Worm (Caenorhabditis elegans) whole organism, young adult: ENCODE results near the gene elo-5.

ENCODE experiments used
- B0261.1 ChIP-seq: sonication (generic microtip); optimal IDR thresholded peaks from 2 replicates; lab custom pipeline; 2016; ENCODE audit warnings: mild to moderate bottlenecking, missing genetic modification characterization, moderate library complexity, missing compliant biosample characterization
- B0336.3 ChIP-seq: fragments of 200-800 bp; sonication (Bioruptor generic); IDR thresholded peaks from 2 replicates; pipeline ENCODE4 v1.3.6; 2022; ENCODE audit warnings: missing genetic modification characterization, missing compliant biosample characterization
- C17E4.6 ChIP-seq: fragments of 200-800 bp; sonication (Bioruptor generic); IDR thresholded peaks from 2 replicates; pipeline ENCODE4 v1.3.6; 2022; ENCODE audit warnings: missing genetic modification reagents, missing genetic modification characterization, missing compliant biosample characterization
- F10E7.11 ChIP-seq: sonication (generic microtip); optimal IDR thresholded peaks from 2 replicates; lab custom pipeline; 2017; ENCODE audit warnings: mild to moderate bottlenecking, missing genetic modification characterization, moderate library complexity, missing compliant biosample characterization
- F33H1.4 ChIP-seq: fragments of 200-800 bp; sonication (Bioruptor generic); IDR thresholded peaks from 2 replicates; pipeline ENCODE4 v1.3.6; 2022; ENCODE audit warnings: missing genetic modification reagents, missing genetic modification characterization, missing compliant biosample characterization
- F37B4.10 ChIP-seq: fragments of 200-800 bp; sonication (Bioruptor generic); IDR thresholded peaks from 2 replicates; pipeline ENCODE4 v1.3.6; 2022; ENCODE audit warnings: missing genetic modification characterization, missing compliant biosample characterization
- F55B11.4 ChIP-seq: sonication (generic microtip); optimal IDR thresholded peaks from 2 replicates; lab custom pipeline; 2016; ENCODE audit warnings: missing compliant biosample characterization, missing genetic modification characterization, borderline replicate concordance; ENCODE audit not compliant: insufficient read depth
- K11D2.4 ChIP-seq: fragments of 200-800 bp; sonication (Bioruptor generic); IDR thresholded peaks from 2 replicates; pipeline ENCODE4 v1.3.6; 2022; ENCODE audit warnings: missing genetic modification reagents, missing genetic modification characterization, missing compliant biosample characterization
- K12H6.12 ChIP-seq: fragments of 200-800 bp; sonication (Bioruptor generic); optimal IDR thresholded peaks from 2 replicates; lab custom pipeline; 2018; ENCODE audit warnings: mild to moderate bottlenecking, missing genetic modification characterization, missing compliant biosample characterization
- T26A5.8 ChIP-seq: sonication (generic microtip); optimal IDR thresholded peaks from 2 replicates; lab custom pipeline; 2016; ENCODE audit warnings: missing genetic modification characterization, missing compliant biosample characterization
- Y56A3A.18 ChIP-seq: fragments of 200-800 bp; sonication (Bioruptor generic); IDR thresholded peaks from 2 replicates; pipeline ENCODE4 v1.3.6; 2022; ENCODE audit warnings: missing genetic modification reagents, missing genetic modification characterization, missing compliant biosample characterization
- Y79H2A.3 ChIP-seq: fragments of 200-800 bp; sonication (Bioruptor generic); conservative IDR thresholded peaks from 2 replicates; pipeline ENCODE4 v1.3.6; 2022; ENCODE audit warnings: missing genetic modification reagents, missing genetic modification characterization, missing compliant biosample characterization
- atf-7 ChIP-seq: sonication (generic microtip); optimal IDR thresholded peaks from 2 replicates; lab custom pipeline; 2017; ENCODE audit warnings: mild to moderate bottlenecking, missing genetic modification characterization, missing compliant biosample characterization
- attf-3 ChIP-seq: fragments of 200-800 bp; sonication (Bioruptor generic); conservative IDR thresholded peaks from 2 replicates; pipeline ENCODE4 v1.3.6; 2022; ENCODE audit warnings: missing genetic modification reagents, missing genetic modification characterization, missing compliant biosample characterization
- attf-5 ChIP-seq: fragments of 200-800 bp; sonication (Bioruptor generic); optimal IDR thresholded peaks from 2 replicates; lab custom pipeline; 2018; ENCODE audit warnings: mild to moderate bottlenecking, missing genetic modification characterization, missing compliant biosample characterization
- attf-6 ChIP-seq: fragments of 200-800 bp; sonication (Bioruptor generic); IDR thresholded peaks from 2 replicates; pipeline ENCODE4 v1.3.6; 2022; ENCODE audit warnings: missing genetic modification reagents, missing genetic modification characterization, missing compliant biosample characterization
- bed-2 ChIP-seq: fragments of 200-800 bp; sonication (Bioruptor generic); IDR thresholded peaks from 2 replicates; pipeline ENCODE4 v1.3.6; 2022; ENCODE audit warnings: missing genetic modification reagents, missing genetic modification characterization, missing compliant biosample characterization
- ceh-27 ChIP-seq: fragments of 200-800 bp; sonication (Bioruptor generic); optimal IDR thresholded peaks from 2 replicates; lab custom pipeline; 2018; ENCODE audit warnings: mild to moderate bottlenecking, missing genetic modification characterization, moderate library complexity, missing compliant biosample characterization
- ceh-58 ChIP-seq: fragments of 200-800 bp; sonication (Bioruptor generic); IDR thresholded peaks from 2 replicates; pipeline ENCODE4 v1.3.6; 2022; ENCODE audit warnings: missing genetic modification characterization, missing compliant biosample characterization
- ceh-91 ChIP-seq: fragments of 200-800 bp; sonication (Bioruptor generic); IDR thresholded peaks from 2 replicates; pipeline ENCODE4 v1.3.6; 2022; ENCODE audit warnings: missing genetic modification reagents, missing genetic modification characterization, missing compliant biosample characterization
- dox-1 ChIP-seq: fragments of 200-800 bp; sonication (Bioruptor generic); IDR thresholded peaks from 2 replicates; pipeline ENCODE4 v1.3.6; 2022; ENCODE audit warnings: missing genetic modification reagents, missing genetic modification characterization, missing compliant biosample characterization
- dpff-1 ChIP-seq: sonication (generic microtip); optimal IDR thresholded peaks from 2 replicates; lab custom pipeline; 2017; ENCODE audit warnings: mild to moderate bottlenecking, missing genetic modification characterization, missing compliant biosample characterization
- egrh-3 ChIP-seq: fragments of 200-800 bp; sonication (Bioruptor generic); IDR thresholded peaks from 2 replicates; pipeline ENCODE4 v1.3.6; 2022; ENCODE audit warnings: missing genetic modification reagents, missing genetic modification characterization, missing compliant biosample characterization
- ekl-4 ChIP-seq: fragments of 200-800 bp; sonication (Bioruptor generic); IDR thresholded peaks from 2 replicates; pipeline ENCODE4 v1.3.6; 2022; ENCODE audit warnings: missing genetic modification reagents, missing genetic modification characterization, missing compliant biosample characterization
- him-1 ChIP-seq: sonication (generic microtip); optimal IDR thresholded peaks from 2 replicates; lab custom pipeline; 2016; ENCODE audit warnings: missing genotype, missing genetic modification reagents, missing genetic modification characterization, missing compliant biosample characterization
- hlh-26 ChIP-seq: fragments of 200-800 bp; sonication (Bioruptor generic); conservative IDR thresholded peaks from 2 replicates; pipeline ENCODE4 v1.3.6; 2022; ENCODE audit warnings: missing genetic modification reagents, missing genetic modification characterization, missing compliant biosample characterization
- hrde-1 ChIP-seq: sonication (generic microtip); optimal IDR thresholded peaks from 2 replicates; lab custom pipeline; 2016; ENCODE audit warnings: missing genetic modification characterization, mild to moderate bottlenecking, missing compliant biosample characterization, moderate library complexity, missing genotype, missing genetic modification reagents, borderline replicate concordance
- lin-26 ChIP-seq: fragments of 200-800 bp; sonication (Bioruptor generic); IDR thresholded peaks from 2 replicates; pipeline ENCODE4 v1.3.6; 2022; ENCODE audit warnings: missing genetic modification reagents, missing genetic modification characterization, missing compliant biosample characterization
- lsl-1 ChIP-seq: fragments of 200-800 bp; sonication (Bioruptor generic); optimal IDR thresholded peaks from 2 replicates; lab custom pipeline; 2018; ENCODE audit warnings: mild to moderate bottlenecking, missing genetic modification characterization, moderate library complexity, missing compliant biosample characterization
- madf-3 ChIP-seq: fragments of 200-800 bp; sonication (Bioruptor generic); IDR thresholded peaks from 2 replicates; pipeline ENCODE4 v1.3.6; 2022; ENCODE audit warnings: missing genetic modification reagents, missing genetic modification characterization, missing compliant biosample characterization
- nfya-1 ChIP-seq: sonication (generic microtip); optimal IDR thresholded peaks from 2 replicates; lab custom pipeline; 2017; ENCODE audit warnings: antibody characterized with exemption, missing compliant biosample characterization, missing genetic modification characterization, borderline replicate concordance; ENCODE audit not compliant: insufficient read depth
- nfyb-1 ChIP-seq: fragments of 200-800 bp; sonication (Bioruptor generic); IDR thresholded peaks from 2 replicates; pipeline ENCODE4 v1.3.6; 2022; ENCODE audit warnings: missing genetic modification reagents, missing genetic modification characterization, missing compliant biosample characterization
- nhr-179 ChIP-seq: sonication (generic microtip); optimal IDR thresholded peaks from 2 replicates; lab custom pipeline; 2016; ENCODE audit warnings: mild to moderate bottlenecking, missing genetic modification characterization, missing compliant biosample characterization
- nhr-27 ChIP-seq: fragments of 200-800 bp; sonication (Bioruptor generic); optimal IDR thresholded peaks from 2 replicates; lab custom pipeline; 2018; ENCODE audit warnings: mild to moderate bottlenecking, missing genetic modification characterization, moderate library complexity, missing compliant biosample characterization
- pha-4 ChIP-seq: fragments of 150-350 bp; sonication (generic microtip); optimal IDR thresholded peaks from 2 replicates; lab custom pipeline; 2014; ENCODE audit warnings: missing biosample characterization, missing genetic modification reagents, missing genetic modification characterization
- rcor-1 ChIP-seq: fragments of 200-800 bp; sonication (Bioruptor generic); IDR thresholded peaks from 2 replicates; pipeline ENCODE4 v1.3.6; 2022; ENCODE audit warnings: missing genetic modification reagents, missing genetic modification characterization, missing compliant biosample characterization
- rec-8 ChIP-seq, 2 experiments: sonication (generic microtip); optimal IDR thresholded peaks; 2 replicates each; lab custom pipeline; 2016; ENCODE audit warnings: mild to moderate bottlenecking in 2 of 2, missing genetic modification characterization in 2 of 2, missing genetic modification reagents in 2 of 2, missing genotype in 2 of 2, missing biosample characterization in 1 of 2, missing compliant biosample characterization in 1 of 2, moderate library complexity in 1 of 2
- rpc-1 ChIP-seq, 2 experiments: fragments of 150-350 bp in 1 of 2; sonication (generic microtip) in 1 of 2; optimal IDR thresholded peaks; 2 replicates each; lab custom pipeline; 2014 to 2018; ENCODE audit warnings: missing biosample characterization in 1 of 2, missing genetic modification characterization in 1 of 2, missing genetic modification reagents in 1 of 2, missing genotype in 1 of 2
- sdz-38 ChIP-seq: sonication (generic microtip); optimal IDR thresholded peaks from 2 replicates; lab custom pipeline; 2016; ENCODE audit warnings: missing genotype, missing genetic modification characterization, missing compliant biosample characterization
- sea-2 ChIP-seq: fragments of 200-800 bp; sonication (Bioruptor generic); IDR thresholded peaks from 2 replicates; pipeline ENCODE4 v1.3.6; 2022; ENCODE audit warnings: missing genetic modification characterization, missing compliant biosample characterization
- snpc-3.4 ChIP-seq: sonication (generic microtip); optimal IDR thresholded peaks from 2 replicates; lab custom pipeline; 2017; ENCODE audit warnings: missing genetic modification characterization, mild to moderate bottlenecking, missing compliant biosample characterization, antibody characterized with exemption, moderate library complexity, missing genotype, missing genetic modification reagents
- somi-1 ChIP-seq: fragments of 200-800 bp; sonication (Bioruptor generic); optimal IDR thresholded peaks from 2 replicates; lab custom pipeline; 2018; ENCODE audit warnings: mild to moderate bottlenecking, missing genetic modification characterization, missing compliant biosample characterization
- tbp1 ChIP-seq: fragments of 200-800 bp; sonication (Bioruptor generic); optimal IDR thresholded peaks from 2 replicates; lab custom pipeline; 2018; ENCODE audit warnings: mild to moderate bottlenecking, missing genetic modification characterization, missing compliant biosample characterization
- tlf-1 ChIP-seq: fragments of 200-800 bp; sonication (Bioruptor generic); optimal IDR thresholded peaks from 2 replicates; lab custom pipeline; 2018; ENCODE audit warnings: mild to moderate bottlenecking, missing genetic modification characterization, missing compliant biosample characterization
- zim-3 ChIP-seq: sonication (generic microtip); optimal IDR thresholded peaks from 2 replicates; lab custom pipeline; 2017; ENCODE audit warnings: mild to moderate bottlenecking, missing genetic modification characterization, moderate library complexity, missing compliant biosample characterization
- ztf-22 ChIP-seq: fragments of 200-800 bp; sonication (Bioruptor generic); optimal IDR thresholded peaks from 2 replicates; lab custom pipeline; 2018; ENCODE audit warnings: mild to moderate bottlenecking, missing genetic modification characterization, moderate library complexity, missing compliant biosample characterization
- ztf-25 ChIP-seq: fragments of 200-800 bp; sonication (Bioruptor generic); IDR thresholded peaks from 2 replicates; pipeline ENCODE4 v1.3.6; 2022; ENCODE audit warnings: missing genetic modification reagents, missing genetic modification characterization, missing compliant biosample characterization
- ztf-26 ChIP-seq: sonication (generic microtip); optimal IDR thresholded peaks from 2 replicates; lab custom pipeline; 2017; ENCODE audit warnings: missing genetic modification characterization, missing compliant biosample characterization
- ztf-28 ChIP-seq: fragments of 200-800 bp; sonication (Bioruptor generic); IDR thresholded peaks from 2 replicates; pipeline ENCODE4 v1.3.6; 2022; ENCODE audit warnings: missing genetic modification reagents, missing genetic modification characterization, missing compliant biosample characterization

Gene elo-5

DNA sequence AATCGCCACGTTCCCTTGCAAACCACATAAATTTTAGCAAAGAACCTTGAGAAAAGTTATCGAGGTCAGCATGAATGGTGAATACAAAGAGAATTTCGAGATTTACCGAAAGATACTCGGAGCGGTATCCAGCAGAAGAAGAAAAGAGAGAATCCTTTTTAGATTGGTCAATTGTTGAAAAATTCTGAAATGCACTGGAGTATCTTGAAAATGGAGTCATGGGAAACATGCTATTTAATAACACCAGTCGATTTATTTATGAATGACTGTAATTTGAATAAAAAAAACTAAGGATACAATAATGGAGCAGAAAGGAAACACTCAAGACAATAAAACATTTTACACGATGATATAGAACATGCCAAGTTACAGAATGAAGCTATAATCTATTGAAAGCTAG lies 13.0 kb upstream of the elo-5 start (continued):
- TF ChIP-seq somi-1 (GFP tag; lab: Kevin White, UChicago) (no peak), sdz-38 (no peak), rcor-1 (GFP tag; lab: Robert Waterston, UW) (no peak), nhr-179 (no peak), sea-2 (GFP tag; lab: Robert Waterston, UW) (no peak), F33H1.4 (GFP tag; lab: Robert Waterston, UW) (peak; percentile 39), nhr-27 (tag; lab: Kevin White, UChicago) (no peak), pha-4 (tag; lab: Kevin White, UChicago) (no peak), K11D2.4 (no peak), B0336.3 (GFP tag; lab: Robert Waterston, UW) (peak; percentile 82), ztf-28 (GFP tag; lab: Robert Waterston, UW) (no peak), T26A5.8 (no peak), lin-26 (GFP tag; lab: Robert Waterston, UW) (no peak), attf-5 (GFP tag; lab: Kevin White, UChicago) (no peak), bed-2 (no peak), F55B11.4 (tag; lab: Kevin White, UChicago) (no peak), nfyb-1 (no peak), ztf-25 (GFP tag; lab: Robert Waterston, UW) (no peak), him-1 (no peak), Y56A3A.18 (GFP tag; lab: Robert Waterston, UW) (0 out of 2 replicates have a peak, but pooled peaks have one; percentile 27), tlf-1 (GFP tag; lab: Kevin White, UChicago) (peak; percentile 24), Y79H2A.3 (GFP tag; lab: Robert Waterston, UW) (no peak), dox-1 (GFP tag; lab: Robert Waterston, UW) (no peak), tbp1 (peak; percentile 22), F10E7.11 (tag; lab: Kevin White, UChicago) (no peak), attf-6 (peak; percentile 84), atf-7 (tag; lab: Kevin White, UChicago) (no peak), ceh-58 (GFP tag; lab: Robert Waterston, UW) (0 out of 2 replicates have a peak, but pooled peaks have one; percentile 51), hrde-1 (tag; lab: Kevin White, UChicago) (peak; percentile 67), egrh-3 (GFP tag; lab: Robert Waterston, UW) (no peak), ztf-26 (no peak), dpff-1 (tag; lab: Kevin White, UChicago) (no peak), F37B4.10 (no peak), madf-3 (GFP tag; lab: Robert Waterston, UW) (no peak; the same call in 1 of the 2 replicates), zim-3 (no peak), hlh-26 (GFP tag; lab: Robert Waterston, UW) (no peak), nfya-1 (tag; lab: Kevin White, UChicago) (no peak), rpc-1 (optimal IDR thresholded peaks at IDR 0.05; lab: Kevin White, UChicago) (no peak), rpc-1 (tag; optimal IDR thresholded peaks at IDR 0.05; lab: Kevin White, UChicago) (no peak), ztf-22 (GFP tag; lab: Kevin White, UChicago) (no peak), C17E4.6 (GFP tag; lab: Robert Waterston, UW) (no peak), B0261.1 (tag; lab: Kevin White, UChicago) (no peak), rec-8 (tag; optimal IDR thresholded peaks at IDR 0.05; lab: Kevin White, UChicago) (no peak), K12H6.12 (tag; lab: Kevin White, UChicago) (no peak), lsl-1 (GFP tag; lab: Kevin White, UChicago) (peak; percentile 32), ceh-91 (GFP tag; lab: Robert Waterston, UW) (no peak), ekl-4 (GFP tag; lab: Robert Waterston, UW) (peak; percentile 70; the same call in 1 of the 2 replicates), attf-3 (no peak), snpc-3.4 (tag; lab: Kevin White, UChicago) (peak; percentile 28), ceh-27 (GFP tag; lab: Kevin White, UChicago) (no peak)
